Worm (Caenorhabditis elegans) whole organism, L1 larva: ENCODE results near the gene fmi-1.

Experiments
- ama-1 ChIP-seq: fragments of 150-350 bp; optimal IDR thresholded peaks from 2 replicates; lab custom pipeline; 2014
- elt-3 ChIP-seq, 6 experiments: fragments of 150-350 bp in 1 of 6; sonication (generic microtip); optimal IDR thresholded peaks; 2 replicates each; lab custom pipeline; 2017 to 2018; ENCODE audit warnings: missing biosample characterization in 6 of 6, missing genetic modification characterization in 6 of 6, inconsistent platforms in 1 of 6
- nhr-237 ChIP-seq: fragments of 150-350 bp; optimal IDR thresholded peaks from 2 replicates; lab custom pipeline; 2014; ENCODE audit warnings: missing biosample characterization, missing genetic modification characterization
- nhr-28 ChIP-seq: fragments of 150-350 bp; optimal IDR thresholded peaks from 2 replicates; lab custom pipeline; 2014; ENCODE audit warnings: missing biosample characterization, missing genetic modification characterization
- skn-1 ChIP-seq: fragments of 150-350 bp; optimal IDR thresholded peaks from 2 replicates; lab custom pipeline; 2014; ENCODE audit warnings: missing biosample characterization, missing genetic modification characterization

- TF ChIP-seq nhr-28 (tag; lab: Kevin White, UChicago) (no peak), skn-1 (tag; lab: Kevin White, UChicago) (no peak), elt-3 (tag; optimal IDR thresholded peaks at IDR 0.05; lab: Kevin White, UChicago) (no peak), ama-1 (no peak), nhr-237 (no peak)
Observed at ce11 chrV:13043832-13044521, 25.1 kb downstream of the fmi-1 start.
